Worm (Caenorhabditis elegans) whole organism, L3 larva: ENCODE measurements around the gene C06A6.4.

ENCODE experiments used
- R02D3.7 ChIP-seq: fragments of 150-350 bp; optimal IDR thresholded peaks from 2 replicates; lab custom pipeline; 2014; ENCODE audit warnings: missing biosample characterization, missing genetic modification characterization
- ZK546.5 ChIP-seq: sonication (generic microtip); optimal IDR thresholded peaks from 2 replicates; lab custom pipeline; 2017; ENCODE audit warnings: missing biosample characterization, missing genetic modification characterization
- aly-2 ChIP-seq: fragments of 150-350 bp; optimal IDR thresholded peaks from 2 replicates; lab custom pipeline; 2014; ENCODE audit warnings: missing biosample characterization, missing genetic modification characterization
- ama-1 ChIP-seq: fragments of 150-350 bp; optimal IDR thresholded peaks from 2 replicates; lab custom pipeline; 2018
- ceh-16 ChIP-seq: sonication (generic microtip); optimal IDR thresholded peaks from 2 replicates; lab custom pipeline; 2017; ENCODE audit warnings: missing biosample characterization, missing genetic modification characterization
- ceh-28 ChIP-seq: fragments of 150-350 bp; optimal IDR thresholded peaks from 2 replicates; lab custom pipeline; 2014; ENCODE audit warnings: missing biosample characterization, missing genetic modification reagents, missing genetic modification characterization
- ceh-82 ChIP-seq: fragments of 150-350 bp; optimal IDR thresholded peaks from 2 replicates; lab custom pipeline; 2014; ENCODE audit warnings: missing biosample characterization, missing genetic modification characterization
- ceh-9 ChIP-seq: sonication (generic microtip); optimal IDR thresholded peaks from 2 replicates; lab custom pipeline; 2018; ENCODE audit warnings: missing biosample characterization, missing genetic modification characterization
- daf-12 ChIP-seq: fragments of 150-350 bp; optimal IDR thresholded peaks from 2 replicates; lab custom pipeline; 2014; ENCODE audit warnings: missing biosample characterization, missing genetic modification reagents, missing genetic modification characterization
- egl-27 ChIP-seq: sonication (generic microtip); optimal IDR thresholded peaks from 4 replicates; lab custom pipeline; 2017; ENCODE audit warnings: missing biosample characterization, missing genetic modification reagents, missing genetic modification characterization
- egl-5 ChIP-seq: fragments of 150-350 bp; optimal IDR thresholded peaks from 2 replicates; lab custom pipeline; 2017; ENCODE audit warnings: missing biosample characterization, missing genetic modification reagents, missing genetic modification characterization, inconsistent platforms
- elt-1 ChIP-seq: fragments of 150-350 bp; optimal IDR thresholded peaks from 2 replicates; lab custom pipeline; 2014; ENCODE audit warnings: missing biosample characterization, missing genetic modification characterization
- elt-2 ChIP-seq: sonication (generic microtip); optimal IDR thresholded peaks from 2 replicates; lab custom pipeline; 2016; ENCODE audit warnings: missing genetic modification reagents, mild to moderate bottlenecking, missing genetic modification characterization, missing compliant biosample characterization
- elt-3 ChIP-seq, 3 experiments: fragments of 150-350 bp in 1 of 3; sonication (generic microtip) in 2 of 3; optimal IDR thresholded peaks; 2 replicates in 2 of 3; 4 replicates in 1 of 3; lab custom pipeline; 2014 to 2017; ENCODE audit warnings: missing biosample characterization in 3 of 3, missing genetic modification characterization in 3 of 3
- eor-1 ChIP-seq, 2 experiments: fragments of 150-350 bp; optimal IDR thresholded peaks; 2 replicates each; lab custom pipeline; 2014 to 2018; ENCODE audit warnings: missing biosample characterization in 2 of 2, missing genetic modification characterization in 2 of 2
- fkh-10 ChIP-seq: sonication (generic microtip); optimal IDR thresholded peaks from 2 replicates; lab custom pipeline; 2017; ENCODE audit warnings: missing biosample characterization, missing genetic modification reagents, missing genetic modification characterization
- fkh-2 ChIP-seq: fragments of 150-350 bp; optimal IDR thresholded peaks from 2 replicates; lab custom pipeline; 2014; ENCODE audit warnings: missing biosample characterization, missing genetic modification reagents, missing genetic modification characterization
- hmg-11 ChIP-seq: sonication (generic microtip); optimal IDR thresholded peaks from 2 replicates; lab custom pipeline; 2016; ENCODE audit warnings: missing genetic modification characterization, missing compliant biosample characterization
- lin-15B ChIP-seq: fragments of 150-350 bp; optimal IDR thresholded peaks from 2 replicates; lab custom pipeline; 2014; ENCODE audit warnings: missing biosample characterization, missing genetic modification characterization
- lin-39 ChIP-seq: fragments of 150-350 bp; optimal IDR thresholded peaks from 2 replicates; lab custom pipeline; 2018; ENCODE audit warnings: missing biosample characterization, missing genetic modification reagents, missing genetic modification characterization
- lsy-12 ChIP-seq: sonication (generic microtip); optimal IDR thresholded peaks from 2 replicates; lab custom pipeline; 2016; ENCODE audit warnings: mild to moderate bottlenecking, missing genetic modification characterization, missing compliant biosample characterization
- mdl-1 ChIP-seq: fragments of 150-350 bp; optimal IDR thresholded peaks from 2 replicates; lab custom pipeline; 2014; ENCODE audit warnings: missing biosample characterization, missing genetic modification characterization
- mml-1 ChIP-seq: fragments of 150-350 bp; sonication (generic microtip); optimal IDR thresholded peaks from 3 replicates; lab custom pipeline; 2014; ENCODE audit warnings: missing biosample characterization, missing genetic modification characterization
- nfya-1 ChIP-seq: sonication (generic microtip); optimal IDR thresholded peaks from 2 replicates; lab custom pipeline; 2017; ENCODE audit warnings: missing genetic modification characterization, mild to moderate bottlenecking, missing compliant biosample characterization, antibody characterized with exemption, moderate library complexity; ENCODE audit not compliant: insufficient read depth
- nhr-11 ChIP-seq: fragments of 150-350 bp; optimal IDR thresholded peaks from 2 replicates; lab custom pipeline; 2014; ENCODE audit warnings: missing biosample characterization, missing genetic modification characterization
- nhr-12 ChIP-seq: fragments of 150-350 bp; optimal IDR thresholded peaks from 2 replicates; lab custom pipeline; 2014; ENCODE audit warnings: missing biosample characterization, missing genetic modification characterization
- nhr-23 ChIP-seq: fragments of 150-350 bp; optimal IDR thresholded peaks from 2 replicates; lab custom pipeline; 2014; ENCODE audit warnings: missing biosample characterization, missing genetic modification reagents, missing genetic modification characterization
- nhr-237 ChIP-seq: fragments of 150-350 bp; optimal IDR thresholded peaks from 2 replicates; lab custom pipeline; 2014; ENCODE audit warnings: missing biosample characterization, missing genetic modification characterization
- nhr-25 ChIP-seq: sonication (generic microtip); optimal IDR thresholded peaks from 2 replicates; lab custom pipeline; 2017; ENCODE audit warnings: missing biosample characterization, missing genetic modification characterization
- nhr-28 ChIP-seq: fragments of 150-350 bp; optimal IDR thresholded peaks from 2 replicates; lab custom pipeline; 2014; ENCODE audit warnings: missing biosample characterization, missing genetic modification characterization
- nhr-43 ChIP-seq: sonication (generic microtip); optimal IDR thresholded peaks from 2 replicates; lab custom pipeline; 2016; ENCODE audit warnings: mild to moderate bottlenecking, missing genetic modification characterization, missing compliant biosample characterization; ENCODE audit not compliant: poor library complexity, severe bottlenecking
- nhr-67 ChIP-seq: fragments of 150-350 bp; optimal IDR thresholded peaks from 2 replicates; lab custom pipeline; 2014; ENCODE audit warnings: missing biosample characterization, missing genetic modification characterization
- nhr-76 ChIP-seq: fragments of 150-350 bp; sonication (generic microtip); optimal IDR thresholded peaks from 5 replicates; lab custom pipeline; 2014; ENCODE audit warnings: missing biosample characterization, missing genetic modification characterization
- nhr-77 ChIP-seq: fragments of 150-350 bp; optimal IDR thresholded peaks from 2 replicates; lab custom pipeline; 2014; ENCODE audit warnings: missing biosample characterization, missing genetic modification characterization
- pha-4 ChIP-seq: fragments of 150-350 bp; optimal IDR thresholded peaks from 2 replicates; lab custom pipeline; 2014; ENCODE audit warnings: missing biosample characterization, missing genetic modification reagents, missing genetic modification characterization
- pqm-1 ChIP-seq: fragments of 150-350 bp; optimal IDR thresholded peaks from 2 replicates; lab custom pipeline; 2017; ENCODE audit warnings: missing biosample characterization, missing genetic modification characterization, inconsistent platforms
- sea-2 ChIP-seq: fragments of 150-350 bp; sonication (generic microtip); optimal IDR thresholded peaks from 4 replicates; lab custom pipeline; 2014; ENCODE audit warnings: missing biosample characterization, missing genetic modification reagents, missing genetic modification characterization
- skn-1 ChIP-seq: fragments of 150-350 bp; optimal IDR thresholded peaks from 2 replicates; lab custom pipeline; 2014; ENCODE audit warnings: missing biosample characterization, missing genetic modification characterization
- snpc-4 ChIP-seq: fragments of 150-350 bp; optimal IDR thresholded peaks from 2 replicates; lab custom pipeline; 2014; ENCODE audit warnings: missing biosample characterization, missing genetic modification characterization
- tbx-2 ChIP-seq: sonication (generic microtip); optimal IDR thresholded peaks from 2 replicates; lab custom pipeline; 2016; ENCODE audit warnings: mild to moderate bottlenecking, missing genetic modification characterization, missing compliant biosample characterization
- unc-39 ChIP-seq: sonication (generic microtip); optimal IDR thresholded peaks from 4 replicates; lab custom pipeline; 2017; ENCODE audit warnings: missing biosample characterization, missing genetic modification characterization
- unc-62 ChIP-seq: fragments of 150-350 bp; sonication (generic microtip); optimal IDR thresholded peaks from 4 replicates; lab custom pipeline; 2014; ENCODE audit warnings: missing biosample characterization, missing genetic modification reagents, missing genetic modification characterization
- zag-1 ChIP-seq: fragments of 150-350 bp; optimal IDR thresholded peaks from 2 replicates; lab custom pipeline; 2014; ENCODE audit warnings: missing biosample characterization, missing genetic modification characterization
- ztf-11 ChIP-seq: fragments of 150-350 bp; optimal IDR thresholded peaks from 2 replicates; lab custom pipeline; 2014; ENCODE audit warnings: missing biosample characterization, missing genetic modification characterization
- ztf-4 ChIP-seq: fragments of 150-350 bp; optimal IDR thresholded peaks from 2 replicates; lab custom pipeline; 2014; ENCODE audit warnings: missing biosample characterization, missing genetic modification characterization

Gene C06A6.4

DNA sequence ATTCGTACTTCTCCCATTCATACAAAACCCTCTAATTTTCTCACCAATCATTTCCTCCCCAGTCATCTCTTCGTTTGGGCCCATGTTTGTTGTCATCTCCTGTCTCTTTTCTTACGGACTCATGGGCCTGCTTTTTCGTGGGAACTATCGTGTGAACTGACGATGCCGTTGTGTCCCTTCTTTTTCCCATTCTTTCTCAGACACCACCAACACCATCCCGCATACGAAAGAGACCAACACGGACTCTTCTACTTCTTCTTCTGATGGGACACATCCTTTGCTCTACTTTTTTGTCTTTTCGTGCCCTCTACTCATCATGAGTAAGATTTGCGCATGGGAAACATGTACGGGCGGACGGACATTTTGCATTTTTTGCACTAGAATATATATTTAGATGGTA is 21.2 kb upstream of the C06A6.4 start:
- TF ChIP-seq daf-12 (tag; lab: Kevin White, UChicago) (no peak), unc-39 (no peak), ceh-16 (tag; lab: Kevin White, UChicago) (no peak), ceh-9 (tag; lab: Kevin White, UChicago) (no peak), unc-62 (GFP tag; lab: Kevin White, UChicago) (no peak), lin-15B (no peak), zag-1 (tag; lab: Kevin White, UChicago) (no peak), nhr-43 (no peak), ama-1 (lab: Kevin White, UChicago) (no peak), ztf-4 (tag; lab: Kevin White, UChicago) (no peak), nhr-25 (no peak), aly-2 (no peak), R02D3.7 (tag; lab: Kevin White, UChicago) (no peak), ztf-11 (tag; lab: Kevin White, UChicago) (no peak), pqm-1 (no peak), ceh-28 (no peak), egl-27 (tag; lab: Kevin White, UChicago) (no peak), eor-1 (tag; optimal IDR thresholded peaks at IDR 0.05; lab: Kevin White, UChicago) (no peak)

DNA sequence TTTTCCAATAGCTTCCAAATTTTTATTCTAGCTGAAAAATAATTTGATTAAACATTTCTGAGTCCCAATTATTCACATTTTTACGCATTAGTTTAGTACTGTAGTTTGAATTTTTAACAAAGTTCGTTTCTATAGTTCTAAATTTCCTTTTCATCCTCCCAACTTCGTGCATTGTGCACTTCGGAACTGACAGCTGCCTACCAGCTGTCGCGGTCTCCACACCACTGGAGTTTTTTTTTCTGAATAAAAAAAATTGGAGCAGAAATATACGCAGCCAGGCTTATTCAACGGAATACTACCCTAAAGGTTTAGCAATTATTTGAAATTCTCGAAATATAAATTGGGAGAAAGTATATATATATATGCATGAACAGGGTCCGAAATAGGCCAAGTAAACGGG is 20.1 kb upstream of the C06A6.4 start:
- TF ChIP-seq nhr-11 (tag; lab: Kevin White, UChicago) (no peak), sea-2 (GFP tag; lab: Kevin White, UChicago) (no peak), tbx-2 (tag; lab: Kevin White, UChicago) (no peak), nhr-43 (no peak), fkh-2 (tag; lab: Kevin White, UChicago) (no peak), ztf-11 (tag; lab: Kevin White, UChicago) (no peak), nhr-76 (tag; lab: Kevin White, UChicago) (no peak), nhr-28 (tag; lab: Kevin White, UChicago) (no peak)

DNA sequence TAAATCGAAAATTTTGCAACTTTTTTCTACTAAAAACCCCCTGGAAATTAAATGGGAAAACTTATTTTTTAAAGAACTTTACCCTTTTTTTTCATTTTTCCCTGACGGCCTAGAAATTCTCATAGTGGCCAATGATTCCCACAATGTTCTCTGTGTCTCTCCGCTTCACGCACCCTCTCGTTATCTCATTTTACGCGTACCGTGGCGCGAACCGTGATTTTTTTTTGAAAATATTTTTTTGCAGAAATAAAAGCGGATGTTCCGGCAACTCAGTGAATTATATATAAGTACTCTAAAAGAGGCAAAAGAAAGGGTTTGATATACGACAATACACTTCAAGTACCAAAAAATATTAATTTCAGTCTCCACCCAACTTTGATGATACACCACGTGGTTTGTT is 17.3 kb upstream of the C06A6.4 start, which contains the start of gene C06A6.2:
Gene C06A6.2 (plus strand): TSS at position 237 of the 400 bp plus-strand sequence.
- TF ChIP-seq nfya-1 (tag; lab: Kevin White, UChicago) = peak; percentile 0
- no peak for TF ChIP-seq sea-2 (GFP tag; lab: Kevin White, UChicago)

DNA sequence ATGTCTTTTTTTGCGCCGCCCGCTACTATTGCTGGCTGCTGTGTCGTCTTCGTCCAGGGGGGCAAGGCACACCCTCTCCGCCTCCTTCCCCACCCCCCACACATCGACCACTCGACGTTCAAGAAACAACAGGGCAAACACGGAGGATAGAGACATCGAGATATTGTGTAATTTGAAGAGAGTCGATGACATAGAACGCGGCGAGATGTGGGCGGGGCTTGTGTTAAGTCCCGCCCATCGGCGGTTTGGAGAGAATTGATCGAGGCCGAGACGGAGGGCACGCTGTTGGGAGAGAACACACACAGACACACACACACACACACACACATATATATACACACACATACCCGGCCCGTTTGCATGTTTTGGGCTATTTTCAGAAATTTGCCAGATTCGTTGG is 16.5 kb upstream of the C06A6.4 start:
- TF ChIP-seq R02D3.7 (tag; lab: Kevin White, UChicago) = no peak
- no peak for TF ChIP-seq aly-2
- no peak for TF ChIP-seq fkh-10 (GFP tag; lab: Kevin White, UChicago)
- TF ChIP-seq nhr-25 = peak; percentile 74
- no peak for TF ChIP-seq ztf-11 (tag; lab: Kevin White, UChicago)
- peak; percentile 59 for TF ChIP-seq snpc-4
- no peak for TF ChIP-seq mml-1 (tag; lab: Kevin White, UChicago)
- TF ChIP-seq ceh-28 = peak; percentile 48
- no peak for TF ChIP-seq unc-39
- no peak for TF ChIP-seq zag-1 (tag; lab: Kevin White, UChicago)
- TF ChIP-seq daf-12 (tag; lab: Kevin White, UChicago) = no peak
- peak; percentile 96 for TF ChIP-seq nfya-1 (tag; lab: Kevin White, UChicago)
- TF ChIP-seq hmg-11 (tag; lab: Kevin White, UChicago) = peak; percentile 98
- no peak for TF ChIP-seq elt-3 (tag; optimal IDR thresholded peaks at IDR 0.05; lab: Kevin White, UChicago)
- no peak for TF ChIP-seq ztf-4 (tag; lab: Kevin White, UChicago)
- no peak for TF ChIP-seq nhr-12 (tag; lab: Kevin White, UChicago)
- TF ChIP-seq tbx-2 (tag; lab: Kevin White, UChicago) = peak; percentile 60
- peak; percentile 70 for TF ChIP-seq lin-39 (tag; lab: Kevin White, UChicago)
- no peak for TF ChIP-seq unc-62 (GFP tag; lab: Kevin White, UChicago)
- TF ChIP-seq pha-4 (tag; lab: Kevin White, UChicago) = peak; percentile 70
- TF ChIP-seq nhr-77 (tag; lab: Kevin White, UChicago) = no peak
- TF ChIP-seq ceh-9 (tag; lab: Kevin White, UChicago) = no peak
- no peak for TF ChIP-seq ceh-16 (tag; lab: Kevin White, UChicago)
- no peak for TF ChIP-seq nhr-28 (tag; lab: Kevin White, UChicago)
- TF ChIP-seq nhr-43 = peak; percentile 39
- no peak for TF ChIP-seq sea-2 (GFP tag; lab: Kevin White, UChicago)
- TF ChIP-seq nhr-67 (tag; lab: Kevin White, UChicago) = no peak
- no peak for TF ChIP-seq nhr-237
- peak; percentile 11 for TF ChIP-seq elt-1 (tag; lab: Kevin White, UChicago)
- TF ChIP-seq ceh-82 (tag; lab: Kevin White, UChicago) = no peak
- TF ChIP-seq skn-1 = peak; percentile 74
- TF ChIP-seq egl-5 = no peak
- TF ChIP-seq lin-15B = peak; percentile 23
- TF ChIP-seq nhr-23 (tag; lab: Kevin White, UChicago) = peak; percentile 49
- TF ChIP-seq ama-1 (lab: Kevin White, UChicago) = peak; percentile 47
- TF ChIP-seq eor-1 (tag; optimal IDR thresholded peaks at IDR 0.05; lab: Kevin White, UChicago) = no peak
- no peak for TF ChIP-seq nhr-11 (tag; lab: Kevin White, UChicago)
- TF ChIP-seq ZK546.5 (tag; lab: Kevin White, UChicago) = no peak
- TF ChIP-seq mdl-1 (tag; lab: Kevin White, UChicago) = no peak
- no peak for TF ChIP-seq fkh-2 (tag; lab: Kevin White, UChicago)
- TF ChIP-seq elt-2 (tag; lab: Kevin White, UChicago) = peak; percentile 63
- TF ChIP-seq lsy-12 (tag; lab: Kevin White, UChicago) = peak; percentile 48
